Worm (Caenorhabditis elegans) whole organism, L1 larva: Measurements from ENCODE around the gene sid-3.

Experiments
- aly-2 ChIP-seq: fragments of 150-350 bp; optimal IDR thresholded peaks from 2 replicates; lab custom pipeline; 2014; ENCODE audit warnings: missing biosample characterization, missing genetic modification characterization
- ceh-88 ChIP-seq: fragments of 200-800 bp; sonication (Bioruptor generic); IDR thresholded peaks from 2 replicates; pipeline ENCODE4 v1.3.6; 2022; ENCODE audit warnings: missing genetic modification characterization, missing compliant biosample characterization
- ces-1 ChIP-seq: fragments of 150-350 bp; optimal IDR thresholded peaks from 2 replicates; lab custom pipeline; 2014; ENCODE audit warnings: missing biosample characterization, missing genetic modification reagents, missing genetic modification characterization
- fkh-10 ChIP-seq: sonication (generic microtip); optimal IDR thresholded peaks from 2 replicates; lab custom pipeline; 2017; ENCODE audit warnings: missing biosample characterization, missing genetic modification reagents, missing genetic modification characterization
- hlh-17 ChIP-seq: fragments of 200-800 bp; sonication (Bioruptor generic); optimal IDR thresholded peaks from 2 replicates; lab custom pipeline; 2018; ENCODE audit warnings: missing genetic modification characterization, mild to moderate bottlenecking, missing compliant biosample characterization, moderate library complexity, borderline replicate concordance
- jun-1 ChIP-seq: fragments of 150-350 bp; optimal IDR thresholded peaks from 2 replicates; lab custom pipeline; 2014; ENCODE audit warnings: missing biosample characterization, missing genetic modification reagents, missing genetic modification characterization
- lin-14 ChIP-seq: fragments of 200-800 bp; sonication (Bioruptor generic); optimal IDR thresholded peaks from 2 replicates; lab custom pipeline; 2018; ENCODE audit warnings: mild to moderate bottlenecking, missing genetic modification characterization, moderate library complexity, missing compliant biosample characterization
- mef-2 ChIP-seq: fragments of 150-350 bp; optimal IDR thresholded peaks from 2 replicates; lab custom pipeline; 2014; ENCODE audit warnings: missing biosample characterization, missing genetic modification characterization
- nhr-19 ChIP-seq: fragments of 200-800 bp; sonication (Bioruptor generic); conservative IDR thresholded peaks from 2 replicates; pipeline ENCODE4 v1.3.6; 2022; ENCODE audit warnings: missing genetic modification characterization, missing compliant biosample characterization
- sox-4 ChIP-seq: sonication (generic microtip); optimal IDR thresholded peaks from 2 replicates; lab custom pipeline; 2016; ENCODE audit warnings: missing genetic modification characterization, missing compliant biosample characterization
- unc-30 ChIP-seq: sonication (generic microtip); optimal IDR thresholded peaks from 2 replicates; lab custom pipeline; 2017; ENCODE audit warnings: missing biosample characterization, missing genetic modification characterization

sid-3 gene

DNA sequence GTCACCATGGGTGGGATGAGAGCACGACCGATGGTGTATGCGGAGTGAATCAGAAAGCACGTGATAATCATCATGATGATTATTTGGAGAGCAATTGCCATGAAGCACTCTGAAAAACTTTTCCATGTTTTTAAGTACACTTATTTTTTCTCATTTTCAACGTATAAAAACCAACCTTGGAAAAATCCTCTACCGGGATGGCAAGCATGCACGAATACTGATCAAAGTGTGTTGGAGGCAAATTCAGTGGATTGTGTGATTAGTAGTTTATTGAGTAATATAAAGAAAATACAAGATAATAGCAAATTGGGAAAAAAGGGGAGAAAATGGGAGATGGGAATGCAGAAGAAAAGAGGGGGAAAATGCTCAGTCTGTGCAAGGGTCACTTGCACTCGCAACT, 51.3 kb downstream of the sid-3 start, which contains the start of gene T25G12.11:
Gene T25G12.11 (minus strand): TSS at position 101 of the 400 bp plus-strand sequence.
- TF ChIP-seq unc-30 (tag; lab: Kevin White, UChicago): no peak
- no peak for TF ChIP-seq fkh-10 (GFP tag; lab: Kevin White, UChicago)
- TF ChIP-seq sox-4 (tag; lab: Kevin White, UChicago): no peak
- no peak for TF ChIP-seq lin-14 (GFP tag; lab: Kevin White, UChicago)
- TF ChIP-seq ceh-88: no peak
- no peak for TF ChIP-seq mef-2 (tag; lab: Kevin White, UChicago)
- no peak for TF ChIP-seq aly-2
- no peak for TF ChIP-seq ces-1
- no peak for TF ChIP-seq nhr-19
- no peak for TF ChIP-seq jun-1 (tag; lab: Kevin White, UChicago)
- TF ChIP-seq hlh-17: no peak
